Fruit fly (Drosophila melanogaster) whole organism, embryonic: ENCODE results near the gene CG11052.

Source experiments
- Asciz ChIP-seq: fragments of 200-800 bp; sonication (Bioruptor generic); optimal IDR thresholded peaks from 2 replicates; lab custom pipeline; 2017; ENCODE audit warnings: missing biosample characterization, mild to moderate bottlenecking, missing genetic modification characterization, missing genetic modification reagents
- C15 ChIP-seq: fragments of 200-800 bp; sonication (Bioruptor generic); IDR thresholded peaks from 3 replicates; pipeline ENCODE4 v1.3.6; 2022; ENCODE audit warnings: missing biosample characterization, missing genetic modification characterization
- CG10209 ChIP-seq: fragments of 200-800 bp; sonication (Bioruptor generic); optimal IDR thresholded peaks from 3 replicates; lab custom pipeline; 2017; ENCODE audit warnings: missing biosample characterization, mild to moderate bottlenecking, missing genetic modification characterization, missing genetic modification reagents
- CG1024 ChIP-seq: fragments of 200-800 bp; sonication (Bioruptor generic); IDR thresholded peaks from 2 replicates; pipeline ENCODE4 v1.3.6; 2022; ENCODE audit warnings: missing biosample characterization, missing genetic modification characterization
- CG10366 ChIP-seq: fragments of 200-800 bp; sonication (Bioruptor generic); IDR thresholded peaks from 2 replicates; pipeline ENCODE4 v1.3.6; 2022; ENCODE audit warnings: missing biosample characterization, missing genetic modification characterization
- CG11093 ChIP-seq: fragments of 200-800 bp; sonication (Bioruptor generic); IDR thresholded peaks from 3 replicates; pipeline ENCODE4 v1.3.6; 2022; ENCODE audit warnings: missing biosample characterization, missing genetic modification characterization
- CG11723 ChIP-seq: fragments of 200-800 bp; sonication (Bioruptor generic); optimal IDR thresholded peaks from 2 replicates; lab custom pipeline; 2017; ENCODE audit warnings: missing biosample characterization, mild to moderate bottlenecking, missing genetic modification characterization
- CG12104 ChIP-seq: fragments of 200-800 bp; sonication (Bioruptor generic); optimal IDR thresholded peaks from 3 replicates; lab custom pipeline; 2016; ENCODE audit warnings: missing biosample characterization, missing genetic modification characterization
- CG12236 ChIP-seq: fragments of 200-800 bp; sonication (Bioruptor generic); optimal IDR thresholded peaks from 2 replicates; lab custom pipeline; 2016; ENCODE audit warnings: missing biosample characterization, missing genetic modification characterization
- CG1233 ChIP-seq: fragments of 200-800 bp; sonication (Bioruptor generic); optimal IDR thresholded peaks from 4 replicates; lab custom pipeline; 2018; ENCODE audit warnings: missing biosample characterization, mild to moderate bottlenecking, missing genetic modification characterization
- CG13287 ChIP-seq: fragments of 200-800 bp; sonication (Bioruptor generic); IDR thresholded peaks from 2 replicates; pipeline ENCODE4 v1.3.6; 2022; ENCODE audit warnings: missing biosample characterization, missing genetic modification characterization; ENCODE audit not compliant: partially characterized antibody
- CG14014 ChIP-seq: fragments of 200-800 bp; sonication (Bioruptor generic); IDR thresholded peaks from 2 replicates; pipeline ENCODE4 v1.3.6; 2022; ENCODE audit warnings: missing biosample characterization, missing genetic modification characterization
- CG15601 ChIP-seq: fragments of 200-800 bp; sonication (Bioruptor generic); optimal IDR thresholded peaks from 3 replicates; lab custom pipeline; 2019; ENCODE audit warnings: missing biosample characterization, mild to moderate bottlenecking, missing genetic modification characterization, moderate library complexity
- CG16779 ChIP-seq: fragments of 200-800 bp; sonication (Bioruptor generic); IDR thresholded peaks from 2 replicates; pipeline ENCODE4 v1.3.6; 2022; ENCODE audit warnings: missing biosample characterization, missing genetic modification characterization
- CG17328 ChIP-seq: fragments of 200-800 bp; sonication (Bioruptor generic); IDR thresholded peaks from 2 replicates; pipeline ENCODE4 v1.3.6; 2022; ENCODE audit warnings: missing biosample characterization, missing genetic modification characterization
- CG1792 ChIP-seq: fragments of 200-800 bp; sonication (Bioruptor generic); optimal IDR thresholded peaks from 2 replicates; lab custom pipeline; 2016; ENCODE audit warnings: missing biosample characterization, missing genetic modification characterization
- CG30431 ChIP-seq: fragments of 200-800 bp; sonication (Bioruptor generic); optimal IDR thresholded peaks from 2 replicates; lab custom pipeline; 2017; ENCODE audit warnings: missing biosample characterization, missing genetic modification characterization
- CG31388 ChIP-seq: fragments of 200-800 bp; sonication (Bioruptor generic); optimal IDR thresholded peaks from 2 replicates; lab custom pipeline; 2016; ENCODE audit warnings: missing biosample characterization, missing genetic modification characterization
- CG32772 ChIP-seq: fragments of 200-800 bp; sonication (Bioruptor generic); IDR thresholded peaks from 2 replicates; pipeline ENCODE4 v1.3.6; 2022; ENCODE audit warnings: missing biosample characterization, missing genetic modification characterization
- CG34376 ChIP-seq: fragments of 200-800 bp; sonication (Bioruptor generic); optimal IDR thresholded peaks from 2 replicates; lab custom pipeline; 2018; ENCODE audit warnings: missing biosample characterization, mild to moderate bottlenecking, missing genetic modification characterization
- CG3726 ChIP-seq: fragments of 200-800 bp; sonication (Bioruptor generic); IDR thresholded peaks from 3 replicates; pipeline ENCODE4, ENCODE4 v1.3.6; 2022; ENCODE audit warnings: missing biosample characterization, missing genetic modification characterization
- CG4328 ChIP-seq: fragments of 200-800 bp; sonication (Bioruptor generic); optimal IDR thresholded peaks from 3 replicates; lab custom pipeline; 2017; ENCODE audit warnings: missing biosample characterization, missing genetic modification reagents, missing genetic modification characterization
- CG4730 ChIP-seq: fragments of 200-800 bp; sonication (Bioruptor generic); IDR thresholded peaks from 2 replicates; pipeline ENCODE4 v1.3.6; 2022; ENCODE audit warnings: missing biosample characterization, missing genetic modification characterization
- CG7556 ChIP-seq: fragments of 200-800 bp; sonication (Bioruptor generic); optimal IDR thresholded peaks from 2 replicates; lab custom pipeline; 2017; ENCODE audit warnings: missing biosample characterization, mild to moderate bottlenecking, missing genetic modification characterization
- CG9932 ChIP-seq: fragments of 200-800 bp; sonication (Bioruptor generic); IDR thresholded peaks from 2 replicates; pipeline ENCODE4 v1.3.6; 2022; ENCODE audit warnings: missing biosample characterization, missing genetic modification characterization
- Camta ChIP-seq: fragments of 200-800 bp; sonication (Bioruptor generic); optimal IDR thresholded peaks from 2 replicates; lab custom pipeline; 2016; ENCODE audit warnings: missing biosample characterization, missing genetic modification characterization
- Dp ChIP-seq: fragments of 200-800 bp; sonication (Bioruptor generic); optimal IDR thresholded peaks from 2 replicates; lab custom pipeline; 2018; ENCODE audit warnings: missing biosample characterization, mild to moderate bottlenecking, missing genetic modification characterization, moderate library complexity
- ERR ChIP-seq: fragments of 200-800 bp; sonication (Bioruptor generic); optimal IDR thresholded peaks from 2 replicates; lab custom pipeline; 2016; ENCODE audit warnings: missing biosample characterization, missing genetic modification characterization
- Lhr ChIP-seq: fragments of 200-800 bp; sonication (Bioruptor generic); optimal IDR thresholded peaks from 3 replicates; lab custom pipeline; 2017; ENCODE audit warnings: mild to moderate bottlenecking, missing biosample characterization, missing genetic modification reagents, missing genetic modification characterization
- Oaz ChIP-seq: fragments of 200-800 bp; sonication (Bioruptor generic); IDR thresholded peaks from 2 replicates; pipeline ENCODE4 v1.3.6; 2022; ENCODE audit warnings: missing biosample characterization, missing genetic modification characterization
- Oli ChIP-seq: fragments of 200-800 bp; sonication (Bioruptor generic); optimal IDR thresholded peaks from 2 replicates; lab custom pipeline; 2018; ENCODE audit warnings: missing biosample characterization, mild to moderate bottlenecking, missing genetic modification characterization, moderate library complexity
- PHDP ChIP-seq: fragments of 200-800 bp; sonication (Bioruptor generic); optimal IDR thresholded peaks from 3 replicates; lab custom pipeline; 2018; ENCODE audit warnings: missing biosample characterization, mild to moderate bottlenecking, missing genetic modification characterization, moderate library complexity
- Rx ChIP-seq: fragments of 200-800 bp; sonication (Bioruptor generic); IDR thresholded peaks from 2 replicates; pipeline ENCODE4 v1.3.6; 2022; ENCODE audit warnings: missing biosample characterization, missing genetic modification characterization
- Trl ChIP-seq, 3 experiments: fragments of >200 bp in 2 of 3; fragments of 200-800 bp in 1 of 3; sonication (Bioruptor generic) in 1 of 3; optimal IDR thresholded peaks; 2 replicates in 1 of 3; 3 replicates in 2 of 3; lab custom pipeline; 2016 to 2017; ENCODE audit warnings: missing biosample characterization in 1 of 3, missing genetic modification characterization in 1 of 3
- abd-A ChIP-seq: fragments of 200-800 bp; sonication (Bioruptor generic); optimal IDR thresholded peaks from 3 replicates; lab custom pipeline; 2019; ENCODE audit warnings: missing biosample characterization, mild to moderate bottlenecking, missing genetic modification characterization, moderate library complexity
- ash1 ChIP-seq: fragments of 200-800 bp; sonication (Bioruptor generic); optimal IDR thresholded peaks from 2 replicates; lab custom pipeline; 2018; ENCODE audit warnings: missing biosample characterization, mild to moderate bottlenecking, missing genetic modification characterization
- bbx ChIP-seq: fragments of 200-800 bp; sonication (Bioruptor generic); IDR thresholded peaks from 2 replicates; pipeline ENCODE4 v1.3.6; 2022; ENCODE audit warnings: missing biosample characterization, missing genetic modification characterization; ENCODE audit not compliant: partially characterized antibody
- eyg ChIP-seq: fragments of 200-800 bp; sonication (Bioruptor generic); optimal IDR thresholded peaks from 3 replicates; lab custom pipeline; 2016; ENCODE audit warnings: missing biosample characterization, missing genetic modification characterization
- gem ChIP-seq: fragments of 200-800 bp; sonication (Bioruptor generic); optimal IDR thresholded peaks from 2 replicates; lab custom pipeline; 2019; ENCODE audit warnings: missing biosample characterization, mild to moderate bottlenecking, missing genetic modification characterization, moderate library complexity
- jing ChIP-seq: fragments of 200-800 bp; sonication (Bioruptor generic); optimal IDR thresholded peaks from 2 replicates; lab custom pipeline; 2018; ENCODE audit warnings: missing biosample characterization, mild to moderate bottlenecking, missing genetic modification characterization
- klu ChIP-seq: fragments of 200-800 bp; sonication (Bioruptor generic); IDR thresholded peaks from 2 replicates; pipeline ENCODE4 v1.3.6; 2022; ENCODE audit warnings: missing biosample characterization, missing genetic modification characterization
- kni ChIP-seq: fragments of 200-800 bp; sonication (Bioruptor generic); optimal IDR thresholded peaks from 3 replicates; lab custom pipeline; 2017; ENCODE audit warnings: mild to moderate bottlenecking, missing biosample characterization, missing genetic modification reagents, missing genetic modification characterization
- nerfin-2 ChIP-seq: fragments of 200-800 bp; sonication (Bioruptor generic); IDR thresholded peaks from 2 replicates; pipeline ENCODE4 v1.3.6; 2022; ENCODE audit warnings: missing biosample characterization, missing genetic modification characterization; ENCODE audit not compliant: partially characterized antibody
- nmo ChIP-seq: fragments of 200-800 bp; sonication (Bioruptor generic); optimal IDR thresholded peaks from 2 replicates; lab custom pipeline; 2018; ENCODE audit warnings: missing biosample characterization, mild to moderate bottlenecking, missing genetic modification characterization, moderate library complexity
- org-1 ChIP-seq: fragments of 200-800 bp; sonication (Bioruptor generic); optimal IDR thresholded peaks from 2 replicates; lab custom pipeline; 2017; ENCODE audit warnings: missing biosample characterization, missing genetic modification characterization
- pho ChIP-seq: fragments of 200-800 bp; sonication (Bioruptor generic); optimal IDR thresholded peaks from 2 replicates; lab custom pipeline; 2016; ENCODE audit warnings: missing biosample characterization, missing genetic modification characterization
- pum ChIP-seq: fragments of 200-800 bp; sonication (Bioruptor generic); optimal IDR thresholded peaks from 2 replicates; lab custom pipeline; 2016; ENCODE audit warnings: missing biosample characterization, missing genetic modification characterization
- run ChIP-seq: fragments of 200-800 bp; sonication (Bioruptor generic); optimal IDR thresholded peaks from 3 replicates; lab custom pipeline; 2018; ENCODE audit warnings: missing biosample characterization, mild to moderate bottlenecking, missing genetic modification characterization
- trem ChIP-seq: fragments of 200-800 bp; optimal IDR thresholded peaks from 3 replicates; lab custom pipeline; 2019; ENCODE audit warnings: missing biosample characterization, mild to moderate bottlenecking, missing genetic modification characterization, moderate library complexity
- wor ChIP-seq: fragments of 200-800 bp; sonication (Bioruptor generic); IDR thresholded peaks from 2 replicates; pipeline ENCODE4 v1.3.6; 2022; ENCODE audit warnings: missing biosample characterization, missing genetic modification characterization

The CG11052 gene

DNA sequence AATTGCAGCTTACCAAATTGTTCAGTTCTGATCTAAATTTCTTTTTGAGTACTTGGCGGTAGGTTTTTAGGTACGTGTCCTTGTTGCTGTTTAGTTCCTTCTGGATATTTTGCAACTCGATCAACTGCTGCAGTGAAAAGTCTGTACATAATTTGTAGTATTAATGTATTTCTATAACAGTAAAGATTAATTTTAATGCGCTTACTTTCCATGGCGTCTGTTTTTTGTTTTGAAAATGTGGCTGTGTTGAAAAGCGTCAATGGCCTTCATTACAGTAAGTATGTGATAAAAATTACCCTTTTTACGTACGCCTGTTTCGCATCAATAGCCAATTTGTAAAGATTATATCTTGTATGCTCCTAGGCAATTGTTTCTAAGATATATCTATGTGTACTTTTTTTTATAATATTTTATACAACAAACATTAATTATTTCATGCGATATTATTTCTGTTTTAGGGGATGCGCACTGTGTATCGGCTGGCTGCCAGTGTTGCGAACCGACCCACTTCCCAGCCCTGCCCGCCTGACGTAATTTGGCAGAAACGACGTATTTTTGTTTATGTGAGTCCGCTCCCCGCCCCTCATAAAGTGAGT, 7.9 kb downstream of the CG11052 start, which contains the start of the genes Kmn2 and CG2698 (continued):
- TF ChIP-seq CG12236, result peak; percentile 49
- peak; percentile 92 for TF ChIP-seq CG16779 (GFP tag; lab: Robert Waterston, UW)
- TF ChIP-seq CG7556 (GFP tag; lab: Kevin White, UChicago), result peak; percentile 94
- peak; percentile 91 for TF ChIP-seq CG15601 (tag; lab: Kevin White, UChicago)
- peak; percentile 85 for TF ChIP-seq jing (GFP tag; lab: Kevin White, UChicago)
- TF ChIP-seq eyg (GFP tag; lab: Kevin White, UChicago), result peak; percentile 10
- peak; percentile 81 for TF ChIP-seq run
- TF ChIP-seq klu (GFP tag; lab: Robert Waterston, UW), result peak; percentile 96
- no peak for TF ChIP-seq abd-A
- peak; percentile 97 for TF ChIP-seq gem (tag; lab: Kevin White, UChicago)
- TF ChIP-seq Lhr, result peak; percentile 89
- TF ChIP-seq CG10209 (GFP tag; lab: Kevin White, UChicago), result peak; percentile 96
- TF ChIP-seq CG9932, result peak; percentile 99
- TF ChIP-seq CG14014 (GFP tag; lab: Robert Waterston, UW), result peak; percentile 97
- peak; percentile 14 for TF ChIP-seq ERR (GFP tag; lab: Kevin White, UChicago)
- TF ChIP-seq CG1233 (GFP tag; lab: Kevin White, UChicago), result peak; percentile 91
- TF ChIP-seq CG12104 (GFP tag; lab: Kevin White, UChicago), result peak; percentile 92
- TF ChIP-seq CG13287, result peak; percentile 74
- TF ChIP-seq pum (GFP tag; lab: Kevin White, UChicago), result peak; percentile 85
- TF ChIP-seq CG30431, result peak; percentile 91
- peak; percentile 87 for TF ChIP-seq kni (GFP tag; lab: Kevin White, UChicago)
- TF ChIP-seq trem, result peak; percentile 91
- TF ChIP-seq Rx (GFP tag; lab: Robert Waterston, UW), result peak; percentile 96
- peak; percentile 66 for TF ChIP-seq Camta (GFP tag; lab: Kevin White, UChicago)
- TF ChIP-seq CG4730 (GFP tag; lab: Robert Waterston, UW), result peak; percentile 97
- peak; percentile 86 for TF ChIP-seq CG11723 (GFP tag; lab: Kevin White, UChicago)
- TF ChIP-seq CG31388, result peak; percentile 90
- peak; percentile 48; the same call in 1 of the 2 replicates for TF ChIP-seq bbx (GFP tag; lab: Robert Waterston, UW)
- no peak for TF ChIP-seq Trl (optimal IDR thresholded peaks at IDR 0.05; lab: Kevin White, UChicago)
- TF ChIP-seq Trl (GFP tag; optimal IDR thresholded peaks at IDR 0.05; lab: Kevin White, UChicago), result peak; percentile 84
- TF ChIP-seq PHDP, result peak; percentile 94
- TF ChIP-seq org-1 (GFP tag; lab: Kevin White, UChicago), result peak; percentile 89
- TF ChIP-seq nmo (GFP tag; lab: Kevin White, UChicago), result peak; percentile 97
- peak; percentile 98 for TF ChIP-seq CG10366 (GFP tag; lab: Robert Waterston, UW)
- TF ChIP-seq C15, result peak; percentile 96
- peak; percentile 98 for TF ChIP-seq CG17328 (GFP tag; lab: Robert Waterston, UW)
- TF ChIP-seq Dp (GFP tag; lab: Kevin White, UChicago), result peak; percentile 75
- peak; percentile 56 for TF ChIP-seq nerfin-2 (GFP tag; lab: Robert Waterston, UW)
- peak; percentile 90 for TF ChIP-seq CG1024 (GFP tag; lab: Robert Waterston, UW)
- peak; percentile 94 for TF ChIP-seq CG3726
- peak; percentile 71 for TF ChIP-seq CG1792 (GFP tag; lab: Kevin White, UChicago)
- TF ChIP-seq wor, result peak; percentile 97
- TF ChIP-seq CG4328 (GFP tag; lab: Kevin White, UChicago), result peak; percentile 93
- TF ChIP-seq Oaz (GFP tag; lab: Robert Waterston, UW), result peak; percentile 94
- TF ChIP-seq Oli (tag; lab: Kevin White, UChicago), result peak; percentile 95
- TF ChIP-seq CG11093 (GFP tag; lab: Robert Waterston, UW), result peak; percentile 98
- peak; percentile 84 for TF ChIP-seq pho (GFP tag; lab: Kevin White, UChicago)
- peak; percentile 85 for TF ChIP-seq Asciz (GFP tag; lab: Kevin White, UChicago)
- peak; percentile 91 for TF ChIP-seq CG34376 (GFP tag; lab: Kevin White, UChicago)
- peak; percentile 20 for TF ChIP-seq ash1
- TF ChIP-seq CG32772, result peak; percentile 98
